Fruit fly (Drosophila melanogaster): ENCODE data around the gene CG17271.

CG17271 gene

dm6 chr3R:20830963-20831362 lies 9.3 kb upstream of the CG17271 start, which contains the start of gene CG31223:
Gene CG31223 (plus strand): TSS chr3R:20831127.
- TF ChIP-seq noc (tag; optimal IDR thresholded peaks at IDR 0.05), result no peak

- peak; percentile 45 for TF ChIP-seq noc (tag; optimal IDR thresholded peaks at IDR 0.05)
Measured at dm6 chr3R:20830153-20830695, 8.6 kb upstream of the CG17271 start, which contains the start of gene Adss. Gene Adss (minus strand): TSS chr3R:20830580.

dm6 chr3R:20829416-20830131 lies 7.9 kb upstream of the CG17271 start:
- TF ChIP-seq noc (tag; optimal IDR thresholded peaks at IDR 0.05), result no peak

- peak; percentile 70 for TF ChIP-seq noc (tag; optimal IDR thresholded peaks at IDR 0.05)
Measured at dm6 chr3R:20828520-20829415, 7.1 kb upstream of the CG17271 start.

- TF ChIP-seq noc (tag; optimal IDR thresholded peaks at IDR 0.05), result no peak
Measured at dm6 chr3R:20826929-20827328, 5.3 kb upstream of the CG17271 start.

- no peak for TF ChIP-seq noc (tag; optimal IDR thresholded peaks at IDR 0.05)
Measured at dm6 chr3R:20823704-20824454, 2.2 kb upstream of the CG17271 start, which contains the start of gene CG17272. Gene CG17272 (minus strand): TSS chr3R:20824239.

- TF ChIP-seq noc (tag; optimal IDR thresholded peaks at IDR 0.05), result no peak
Measured at dm6 chr3R:20818689-20819088, 3.0 kb downstream of the CG17271 start, which contains the start of gene CG17270. Gene CG17270 (minus strand): TSS chr3R:20818929.

- no peak for TF ChIP-seq noc (tag; optimal IDR thresholded peaks at IDR 0.05)
Measured at dm6 chr3R:20818237-20818636, 3.4 kb downstream of the CG17271 start.

- no peak for TF ChIP-seq noc (tag; optimal IDR thresholded peaks at IDR 0.05)
Measured at dm6 chr3R:20816008-20816407, 5.6 kb downstream of the CG17271 start, which contains the start of gene Fancd2. Gene Fancd2 (minus strand): TSS chr3R:20816190.

- TF ChIP-seq noc (tag; optimal IDR thresholded peaks at IDR 0.05), result no peak
Measured at dm6 chr3R:20802253-20802652, 19.4 kb downstream of the CG17271 start.

dm6 chr3R:20796949-20797348 lies 24.7 kb downstream of the CG17271 start:
- no peak for TF ChIP-seq noc (tag; optimal IDR thresholded peaks at IDR 0.05)

- no peak for TF ChIP-seq noc (tag; optimal IDR thresholded peaks at IDR 0.05)
Measured at dm6 chr3R:20791212-20791789, 30.3 kb downstream of the CG17271 start.

- no peak for TF ChIP-seq noc (tag; optimal IDR thresholded peaks at IDR 0.05)
Measured at dm6 chr3R:20790437-20790836, 31.2 kb downstream of the CG17271 start.

dm6 chr3R:20788559-20788958 lies 33.1 kb downstream of the CG17271 start:
- TF ChIP-seq noc (tag; optimal IDR thresholded peaks at IDR 0.05), result no peak

Data from whole organism, larva.